Worm (Caenorhabditis elegans) whole organism, L1 larva: ENCODE measurements around the gene T28A11.16.

ENCODE experiments used
- C16A3.4 ChIP-seq: fragments of 150-350 bp; optimal IDR thresholded peaks from 2 replicates; lab custom pipeline; 2014; ENCODE audit warnings: missing biosample characterization, missing genetic modification characterization
- C34B4.2 ChIP-seq: sonication (generic microtip); optimal IDR thresholded peaks from 2 replicates; lab custom pipeline; 2017; ENCODE audit warnings: mild to moderate bottlenecking, missing genetic modification characterization, missing compliant biosample characterization
- F16B12.6 ChIP-seq: fragments of 150-350 bp; optimal IDR thresholded peaks from 2 replicates; lab custom pipeline; 2014; ENCODE audit warnings: missing biosample characterization, missing genetic modification characterization
- Y116A8C.19 ChIP-seq: sonication (generic microtip); optimal IDR thresholded peaks from 2 replicates; lab custom pipeline; 2016; ENCODE audit warnings: missing compliant biosample characterization, missing genetic modification characterization, borderline replicate concordance
- aly-2 ChIP-seq: fragments of 150-350 bp; optimal IDR thresholded peaks from 2 replicates; lab custom pipeline; 2014; ENCODE audit warnings: missing biosample characterization, missing genetic modification characterization
- ama-1 ChIP-seq: fragments of 150-350 bp; optimal IDR thresholded peaks from 2 replicates; lab custom pipeline; 2014
- blmp-1 ChIP-seq: fragments of 150-350 bp; optimal IDR thresholded peaks from 2 replicates; lab custom pipeline; 2014; ENCODE audit warnings: missing biosample characterization, missing genetic modification characterization
- ceh-63 ChIP-seq: fragments of 200-800 bp; sonication (Bioruptor generic); optimal IDR thresholded peaks from 2 replicates; lab custom pipeline; 2018; ENCODE audit warnings: mild to moderate bottlenecking, missing genetic modification characterization, missing compliant biosample characterization
- ceh-8 ChIP-seq: fragments of 200-800 bp; sonication (Bioruptor generic); optimal IDR thresholded peaks from 2 replicates; lab custom pipeline; 2018; ENCODE audit warnings: mild to moderate bottlenecking, missing genetic modification characterization, moderate library complexity, missing compliant biosample characterization
- dpl-1 ChIP-seq, 3 experiments: fragments of 150-350 bp in 2 of 3; sonication (generic microtip) in 1 of 3; optimal IDR thresholded peaks; 2 replicates each; lab custom pipeline; 2014 to 2017; ENCODE audit warnings: missing biosample characterization in 3 of 3, missing genetic modification characterization in 3 of 3, missing genetic modification reagents in 3 of 3
- dsc-1 ChIP-seq: sonication (generic microtip); optimal IDR thresholded peaks from 2 replicates; lab custom pipeline; 2016; ENCODE audit warnings: mild to moderate bottlenecking, missing genetic modification characterization, missing compliant biosample characterization
- efl-1 ChIP-seq, 4 experiments: fragments of 150-350 bp; optimal IDR thresholded peaks in 3 of 4; peaks in 1 of 4; 1 replicate in 1 of 4; 2 replicates in 3 of 4; lab custom pipeline; 2014; ENCODE audit warnings: missing biosample characterization in 2 of 4, missing genetic modification characterization in 2 of 4, missing genetic modification reagents in 2 of 4
- efl-3 ChIP-seq: fragments of 200-800 bp; sonication (Bioruptor generic); optimal IDR thresholded peaks from 2 replicates; lab custom pipeline; 2018; ENCODE audit warnings: mild to moderate bottlenecking, missing genetic modification characterization, missing compliant biosample characterization
- egl-27 ChIP-seq, 2 experiments: fragments of 150-350 bp in 1 of 2; sonication (generic microtip); optimal IDR thresholded peaks; 3 replicates each; lab custom pipeline; 2017 to 2018; ENCODE audit warnings: missing biosample characterization in 2 of 2, missing genetic modification characterization in 2 of 2, missing genetic modification reagents in 2 of 2
- elt-2 ChIP-seq: sonication (generic microtip); optimal IDR thresholded peaks from 2 replicates; lab custom pipeline; 2016; ENCODE audit warnings: missing genetic modification characterization, mild to moderate bottlenecking, inconsistent platforms, missing compliant biosample characterization, missing genetic modification reagents
- ets-5 ChIP-seq: fragments of 200-800 bp; sonication (Bioruptor generic); IDR thresholded peaks from 2 replicates; pipeline ENCODE4 v1.3.6; 2022; ENCODE audit warnings: missing genetic modification characterization, missing compliant biosample characterization
- hlh-17 ChIP-seq: fragments of 200-800 bp; sonication (Bioruptor generic); optimal IDR thresholded peaks from 2 replicates; lab custom pipeline; 2018; ENCODE audit warnings: missing genetic modification characterization, mild to moderate bottlenecking, missing compliant biosample characterization, moderate library complexity, borderline replicate concordance
- hpl-2 ChIP-seq: fragments of 150-350 bp; optimal IDR thresholded peaks from 2 replicates; lab custom pipeline; 2014; ENCODE audit warnings: missing biosample characterization, missing genetic modification reagents, missing genetic modification characterization
- lin-13 ChIP-seq: fragments of 150-350 bp; optimal IDR thresholded peaks from 2 replicates; lab custom pipeline; 2014; ENCODE audit warnings: missing biosample characterization, missing genetic modification reagents, missing genetic modification characterization
- lin-14 ChIP-seq: fragments of 200-800 bp; sonication (Bioruptor generic); optimal IDR thresholded peaks from 2 replicates; lab custom pipeline; 2018; ENCODE audit warnings: mild to moderate bottlenecking, missing genetic modification characterization, moderate library complexity, missing compliant biosample characterization
- lin-35 ChIP-seq, 2 experiments: fragments of 150-350 bp; optimal IDR thresholded peaks; 2 replicates each; lab custom pipeline; 2014; ENCODE audit warnings: missing biosample characterization in 2 of 2, missing genetic modification characterization in 2 of 2, missing genetic modification reagents in 2 of 2
- lir-3 ChIP-seq: sonication (generic microtip); optimal IDR thresholded peaks from 2 replicates; lab custom pipeline; 2016; ENCODE audit warnings: mild to moderate bottlenecking, missing genetic modification characterization, moderate library complexity, missing compliant biosample characterization; ENCODE audit not compliant: poor library complexity
- mdl-1 ChIP-seq, 2 experiments: fragments of 150-350 bp; optimal IDR thresholded peaks; 2 replicates each; lab custom pipeline; 2014 to 2017; ENCODE audit warnings: missing biosample characterization in 2 of 2, missing genetic modification characterization in 2 of 2, inconsistent platforms in 1 of 2
- mef-2 ChIP-seq: fragments of 150-350 bp; optimal IDR thresholded peaks from 2 replicates; lab custom pipeline; 2014; ENCODE audit warnings: missing biosample characterization, missing genetic modification characterization
- mep-1 ChIP-seq: fragments of 150-350 bp; optimal IDR thresholded peaks from 2 replicates; lab custom pipeline; 2014; ENCODE audit warnings: missing biosample characterization, missing genetic modification characterization
- nhr-11 ChIP-seq: fragments of 150-350 bp; optimal IDR thresholded peaks from 2 replicates; lab custom pipeline; 2014; ENCODE audit warnings: missing biosample characterization, missing genetic modification characterization
- nhr-19 ChIP-seq: fragments of 200-800 bp; sonication (Bioruptor generic); conservative IDR thresholded peaks from 2 replicates; pipeline ENCODE4 v1.3.6; 2022; ENCODE audit warnings: missing genetic modification characterization, missing compliant biosample characterization
- nhr-47 ChIP-seq: sonication (generic microtip); optimal IDR thresholded peaks from 2 replicates; lab custom pipeline; 2016; ENCODE audit warnings: mild to moderate bottlenecking, missing genetic modification characterization, moderate library complexity, missing compliant biosample characterization
- nhr-76 ChIP-seq: sonication (generic microtip); optimal IDR thresholded peaks from 2 replicates; lab custom pipeline; 2017; ENCODE audit warnings: missing biosample characterization, missing genetic modification characterization
- nhr-77 ChIP-seq: fragments of 150-350 bp; optimal IDR thresholded peaks from 2 replicates; lab custom pipeline; 2014; ENCODE audit warnings: missing biosample characterization, missing genetic modification characterization
- nhr-85 ChIP-seq: sonication (generic microtip); peaks from one replicate; lab custom pipeline; 2016; ENCODE audit warnings: missing genetic modification characterization, inconsistent platforms, missing compliant biosample characterization
- snu-23 ChIP-seq: sonication (generic microtip); optimal IDR thresholded peaks from 2 replicates; lab custom pipeline; 2016; ENCODE audit warnings: missing genetic modification characterization, missing compliant biosample characterization
- sup-37 ChIP-seq: fragments of 200-800 bp; sonication (Bioruptor generic); optimal IDR thresholded peaks from 2 replicates; lab custom pipeline; 2018; ENCODE audit warnings: mild to moderate bottlenecking, missing genetic modification characterization, missing compliant biosample characterization
- swsn-7 ChIP-seq: sonication (generic microtip); optimal IDR thresholded peaks from 2 replicates; lab custom pipeline; 2016; ENCODE audit warnings: missing genetic modification characterization, missing compliant biosample characterization
- unc-130 ChIP-seq: fragments of 150-350 bp; optimal IDR thresholded peaks from 2 replicates; lab custom pipeline; 2017; ENCODE audit warnings: missing biosample characterization, missing genetic modification characterization, inconsistent platforms
- unc-30 ChIP-seq: sonication (generic microtip); optimal IDR thresholded peaks from 2 replicates; lab custom pipeline; 2017; ENCODE audit warnings: missing biosample characterization, missing genetic modification characterization
- unc-62 ChIP-seq: fragments of 150-350 bp; optimal IDR thresholded peaks from 2 replicates; lab custom pipeline; 2014; ENCODE audit warnings: missing biosample characterization, missing genetic modification reagents, missing genetic modification characterization
- unc-86 ChIP-seq: sonication (generic microtip); optimal IDR thresholded peaks from 2 replicates; lab custom pipeline; 2016; ENCODE audit warnings: missing genetic modification characterization, missing compliant biosample characterization
- zag-1 ChIP-seq: fragments of 150-350 bp; optimal IDR thresholded peaks from 2 replicates; lab custom pipeline; 2014; ENCODE audit warnings: missing biosample characterization, missing genetic modification characterization
- ztf-11 ChIP-seq, 2 experiments: sonication (generic microtip); optimal IDR thresholded peaks; 2 replicates each; lab custom pipeline; 2016 to 2017; ENCODE audit warnings: missing genetic modification characterization in 2 of 2, missing biosample characterization in 1 of 2, missing compliant biosample characterization in 1 of 2
- ztf-4 ChIP-seq: fragments of 150-350 bp; optimal IDR thresholded peaks from 2 replicates; lab custom pipeline; 2014; ENCODE audit warnings: missing biosample characterization, missing genetic modification characterization

T28A11.16 gene

ce11 chrV:3295368-3295767, 36.4 kb upstream of the T28A11.16 start:
- TF ChIP-seq lin-13 (GFP tag; lab: Kevin White, UChicago) (no peak), F16B12.6 (tag; lab: Kevin White, UChicago) (no peak), nhr-19 (GFP tag; lab: Robert Waterston, UW) (no peak), efl-3 (no peak), ztf-11 (tag; optimal IDR thresholded peaks at IDR 0.05; lab: Kevin White, UChicago) (no peak), swsn-7 (tag; lab: Kevin White, UChicago) (no peak), nhr-85 (no peak), dpl-1 (GFP tag; optimal IDR thresholded peaks at IDR 0.05; lab: Kevin White, UChicago) (no peak), zag-1 (tag; lab: Kevin White, UChicago) (no peak)

- TF ChIP-seq egl-27 (tag; optimal IDR thresholded peaks at IDR 0.05; lab: Kevin White, UChicago) (no peak), hpl-2 (no peak), hlh-17 (GFP tag; lab: Kevin White, UChicago) (no peak), lin-14 (no peak), aly-2 (tag; lab: Kevin White, UChicago) (no peak), dpl-1 (GFP tag; optimal IDR thresholded peaks at IDR 0.05; lab: Kevin White, UChicago) (no peak), dsc-1 (tag; lab: Kevin White, UChicago) (no peak), C16A3.4 (no peak), elt-2 (tag; lab: Kevin White, UChicago) (no peak), sup-37 (GFP tag; lab: Kevin White, UChicago) (no peak), unc-130 (no peak), unc-86 (no peak), ama-1 (lab: Kevin White, UChicago) (no peak), nhr-76 (tag; lab: Kevin White, UChicago) (no peak), ceh-8 (GFP tag; lab: Kevin White, UChicago) (no peak), snu-23 (GFP tag; lab: Kevin White, UChicago) (no peak), lin-35 (GFP tag; optimal IDR thresholded peaks at IDR 0.05; lab: Kevin White, UChicago) (no peak), unc-62 (no peak), lir-3 (no peak), swsn-7 (tag; lab: Kevin White, UChicago) (no peak)
- TF ChIP-seq, all 84 proteins: peak for 0
Observed at ce11 chrV:3289267-3289666, 30.2 kb upstream of the T28A11.16 start, which contains the start of gene F35F10.6. Gene F35F10.6, minus strand, starts transcription at chrV:3289367.

ce11 chrV:3288134-3288533, 29.1 kb upstream of the T28A11.16 start:
- TF ChIP-seq C34B4.2: no peak
- TF ChIP-seq ztf-4 (tag; lab: Kevin White, UChicago): no peak
- TF ChIP-seq mef-2: no peak
- TF ChIP-seq nhr-77 (tag; lab: Kevin White, UChicago): no peak
- TF ChIP-seq ets-5 (GFP tag; lab: Robert Waterston, UW): no peak
- no peak for TF ChIP-seq mdl-1 (tag; optimal IDR thresholded peaks at IDR 0.05; lab: Kevin White, UChicago)
- TF ChIP-seq nhr-11 (tag; lab: Kevin White, UChicago): no peak
- no peak for TF ChIP-seq efl-1 (optimal IDR thresholded peaks at IDR 0.05; lab: Kevin White, UChicago)
- TF ChIP-seq efl-1 (GFP tag; optimal IDR thresholded peaks at IDR 0.05 in 1 of 2; lab: Kevin White, UChicago): no peak
- no peak for TF ChIP-seq unc-30 (tag; lab: Kevin White, UChicago)
- no peak for TF ChIP-seq blmp-1
- no peak for TF ChIP-seq lin-14
- TF ChIP-seq aly-2 (tag; lab: Kevin White, UChicago): no peak
- no peak for TF ChIP-seq nhr-47 (tag; lab: Kevin White, UChicago)
- TF ChIP-seq ceh-63 (GFP tag; lab: Kevin White, UChicago): no peak
- TF ChIP-seq Y116A8C.19: no peak
- TF ChIP-seq mep-1 (tag; lab: Kevin White, UChicago): no peak
- no peak for TF ChIP-seq nhr-19 (GFP tag; lab: Robert Waterston, UW)
- TF ChIP-seq, all 84 proteins: peak for 0
